Fruit fly (Drosophila melanogaster): ENCODE data around the gene CG13311.

DNA sequence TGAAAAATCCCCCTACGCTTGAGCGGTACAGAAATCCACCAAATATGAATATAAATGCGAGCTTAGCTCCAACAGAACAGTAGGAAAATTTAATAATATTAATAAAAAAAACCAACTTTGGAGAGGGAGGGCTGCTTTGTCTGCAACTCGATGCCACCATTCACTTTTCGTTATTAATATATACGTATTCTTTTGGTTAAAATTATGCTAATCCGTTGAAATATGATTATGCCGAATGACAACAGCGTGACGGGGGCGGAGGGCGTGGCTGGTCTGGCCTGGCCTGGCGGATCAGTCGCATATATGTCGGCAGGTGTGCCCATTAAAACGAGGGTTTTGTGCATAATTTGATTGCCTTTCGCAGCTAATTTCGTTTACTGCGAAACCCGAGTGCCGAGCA lies 33.5 kb upstream of the CG13311 start:
- no peak for TF ChIP-seq h (optimal IDR thresholded peaks at IDR 0.05)
- no peak for TF ChIP-seq psq (optimal IDR thresholded peaks at IDR 0.05)
- TF ChIP-seq insv (optimal IDR thresholded peaks at IDR 0.05): no peak
